Worm (Caenorhabditis elegans) whole organism, L1 larva: ENCODE data around the gene clec-186.

Experiments
- C04F5.9 ChIP-seq: sonication (generic microtip); optimal IDR thresholded peaks from 2 replicates; lab custom pipeline; 2016; ENCODE audit warnings: missing genetic modification characterization, missing compliant biosample characterization
- C34B4.2 ChIP-seq: sonication (generic microtip); optimal IDR thresholded peaks from 2 replicates; lab custom pipeline; 2017; ENCODE audit warnings: mild to moderate bottlenecking, missing genetic modification characterization, missing compliant biosample characterization
- aha-1 ChIP-seq: fragments of 150-350 bp; optimal IDR thresholded peaks from 2 replicates; lab custom pipeline; 2014; ENCODE audit warnings: missing biosample characterization, missing genetic modification characterization
- blmp-1 ChIP-seq: fragments of 150-350 bp; optimal IDR thresholded peaks from 2 replicates; lab custom pipeline; 2014; ENCODE audit warnings: missing biosample characterization, missing genetic modification characterization
- ceh-63 ChIP-seq: fragments of 200-800 bp; sonication (Bioruptor generic); optimal IDR thresholded peaks from 2 replicates; lab custom pipeline; 2018; ENCODE audit warnings: mild to moderate bottlenecking, missing genetic modification characterization, missing compliant biosample characterization
- ceh-8 ChIP-seq: fragments of 200-800 bp; sonication (Bioruptor generic); optimal IDR thresholded peaks from 2 replicates; lab custom pipeline; 2018; ENCODE audit warnings: mild to moderate bottlenecking, missing genetic modification characterization, moderate library complexity, missing compliant biosample characterization
- ceh-82 ChIP-seq, 3 experiments: fragments of 150-350 bp in 1 of 3; sonication (generic microtip) in 2 of 3; optimal IDR thresholded peaks; 2 replicates each; lab custom pipeline; 2014 to 2017; ENCODE audit warnings: missing biosample characterization in 3 of 3, missing genetic modification characterization in 3 of 3
- ceh-90 ChIP-seq: sonication (generic microtip); optimal IDR thresholded peaks from 2 replicates; lab custom pipeline; 2016; ENCODE audit warnings: missing genetic modification characterization, missing compliant biosample characterization
- egl-13 ChIP-seq: sonication (generic microtip); optimal IDR thresholded peaks from 2 replicates; lab custom pipeline; 2016; ENCODE audit warnings: missing genotype, missing genetic modification reagents, missing genetic modification characterization, missing compliant biosample characterization
- elt-2 ChIP-seq: sonication (generic microtip); optimal IDR thresholded peaks from 2 replicates; lab custom pipeline; 2016; ENCODE audit warnings: missing genetic modification characterization, mild to moderate bottlenecking, inconsistent platforms, missing compliant biosample characterization, missing genetic modification reagents
- fkh-10 ChIP-seq: sonication (generic microtip); optimal IDR thresholded peaks from 2 replicates; lab custom pipeline; 2017; ENCODE audit warnings: missing biosample characterization, missing genetic modification reagents, missing genetic modification characterization
- fkh-4 ChIP-seq: sonication (generic microtip); optimal IDR thresholded peaks from 2 replicates; lab custom pipeline; 2016; ENCODE audit warnings: missing compliant biosample characterization, missing genetic modification characterization, borderline replicate concordance
- fkh-8 ChIP-seq: sonication (generic microtip); optimal IDR thresholded peaks from 2 replicates; lab custom pipeline; 2016; ENCODE audit warnings: mild to moderate bottlenecking, missing genetic modification characterization, missing compliant biosample characterization
- hlh-17 ChIP-seq: fragments of 200-800 bp; sonication (Bioruptor generic); optimal IDR thresholded peaks from 2 replicates; lab custom pipeline; 2018; ENCODE audit warnings: missing genetic modification characterization, mild to moderate bottlenecking, missing compliant biosample characterization, moderate library complexity, borderline replicate concordance
- hlh-4 ChIP-seq: sonication (generic microtip); optimal IDR thresholded peaks from 2 replicates; lab custom pipeline; 2016; ENCODE audit warnings: mild to moderate bottlenecking, missing genetic modification characterization, missing compliant biosample characterization
- irx-1 ChIP-seq: sonication (generic microtip); optimal IDR thresholded peaks from 2 replicates; lab custom pipeline; 2016; ENCODE audit warnings: missing genetic modification characterization, missing compliant biosample characterization
- isw-1 ChIP-seq: fragments of 200-800 bp; sonication (Bioruptor generic); IDR thresholded peaks from 2 replicates; pipeline ENCODE4 v1.3.6; 2022; ENCODE audit warnings: missing genetic modification characterization, missing compliant biosample characterization
- lin-14 ChIP-seq: fragments of 200-800 bp; sonication (Bioruptor generic); optimal IDR thresholded peaks from 2 replicates; lab custom pipeline; 2018; ENCODE audit warnings: mild to moderate bottlenecking, missing genetic modification characterization, moderate library complexity, missing compliant biosample characterization
- lin-35 ChIP-seq, 2 experiments: fragments of 150-350 bp; optimal IDR thresholded peaks; 2 replicates each; lab custom pipeline; 2014; ENCODE audit warnings: missing biosample characterization in 2 of 2, missing genetic modification characterization in 2 of 2, missing genetic modification reagents in 2 of 2
- lir-3 ChIP-seq: sonication (generic microtip); optimal IDR thresholded peaks from 2 replicates; lab custom pipeline; 2016; ENCODE audit warnings: mild to moderate bottlenecking, missing genetic modification characterization, moderate library complexity, missing compliant biosample characterization; ENCODE audit not compliant: poor library complexity
- nhr-11 ChIP-seq: fragments of 150-350 bp; optimal IDR thresholded peaks from 2 replicates; lab custom pipeline; 2014; ENCODE audit warnings: missing biosample characterization, missing genetic modification characterization
- nhr-20 ChIP-seq: sonication (generic microtip); optimal IDR thresholded peaks from 2 replicates; lab custom pipeline; 2016; ENCODE audit warnings: mild to moderate bottlenecking, missing genetic modification characterization, missing compliant biosample characterization
- nhr-237 ChIP-seq: fragments of 150-350 bp; optimal IDR thresholded peaks from 2 replicates; lab custom pipeline; 2014; ENCODE audit warnings: missing biosample characterization, missing genetic modification characterization
- nhr-28 ChIP-seq: fragments of 150-350 bp; optimal IDR thresholded peaks from 2 replicates; lab custom pipeline; 2014; ENCODE audit warnings: missing biosample characterization, missing genetic modification characterization
- nhr-71 ChIP-seq: sonication (generic microtip); optimal IDR thresholded peaks from 2 replicates; lab custom pipeline; 2016; ENCODE audit warnings: mild to moderate bottlenecking, missing genetic modification characterization, moderate library complexity, missing compliant biosample characterization
- nhr-77 ChIP-seq: fragments of 150-350 bp; optimal IDR thresholded peaks from 2 replicates; lab custom pipeline; 2014; ENCODE audit warnings: missing biosample characterization, missing genetic modification characterization
- nhr-84 ChIP-seq: sonication (generic microtip); optimal IDR thresholded peaks from 2 replicates; lab custom pipeline; 2017; ENCODE audit warnings: missing biosample characterization, missing genetic modification characterization
- nhr-85 ChIP-seq: sonication (generic microtip); peaks from one replicate; lab custom pipeline; 2016; ENCODE audit warnings: missing genetic modification characterization, inconsistent platforms, missing compliant biosample characterization
- nhr-90 ChIP-seq: sonication (generic microtip); optimal IDR thresholded peaks from 2 replicates; lab custom pipeline; 2016; ENCODE audit warnings: mild to moderate bottlenecking, missing genetic modification characterization, missing compliant biosample characterization; ENCODE audit not compliant: poor library complexity
- pax-3 ChIP-seq: fragments of 200-800 bp; sonication (Bioruptor generic); optimal IDR thresholded peaks from 2 replicates; lab custom pipeline; 2018; ENCODE audit warnings: mild to moderate bottlenecking, missing genetic modification characterization, moderate library complexity, missing compliant biosample characterization
- pqm-1 ChIP-seq: sonication (generic microtip); optimal IDR thresholded peaks from 3 replicates; lab custom pipeline; 2017; ENCODE audit warnings: missing biosample characterization, missing genetic modification characterization
- sox-4 ChIP-seq: sonication (generic microtip); optimal IDR thresholded peaks from 2 replicates; lab custom pipeline; 2016; ENCODE audit warnings: missing genetic modification characterization, missing compliant biosample characterization
- sup-37 ChIP-seq: fragments of 200-800 bp; sonication (Bioruptor generic); optimal IDR thresholded peaks from 2 replicates; lab custom pipeline; 2018; ENCODE audit warnings: mild to moderate bottlenecking, missing genetic modification characterization, missing compliant biosample characterization
- tbx-2 ChIP-seq: sonication (generic microtip); optimal IDR thresholded peaks from 2 replicates; lab custom pipeline; 2016; ENCODE audit warnings: missing genetic modification characterization, missing compliant biosample characterization
- tlp-1 ChIP-seq: fragments of 150-350 bp; optimal IDR thresholded peaks from 2 replicates; lab custom pipeline; 2014; ENCODE audit warnings: missing biosample characterization, missing genetic modification characterization
- unc-86 ChIP-seq: sonication (generic microtip); optimal IDR thresholded peaks from 2 replicates; lab custom pipeline; 2016; ENCODE audit warnings: missing genetic modification characterization, missing compliant biosample characterization
- unc-98 ChIP-seq: fragments of 200-800 bp; sonication (Bioruptor generic); IDR thresholded peaks from 2 replicates; pipeline ENCODE4 v1.3.6; 2022; ENCODE audit warnings: missing genetic modification characterization, missing compliant biosample characterization
- vab-15 ChIP-seq: sonication (generic microtip); optimal IDR thresholded peaks from 2 replicates; lab custom pipeline; 2017; ENCODE audit warnings: missing genotype, mild to moderate bottlenecking, missing genetic modification characterization, missing compliant biosample characterization
- xbp-1 ChIP-seq: sonication (generic microtip); optimal IDR thresholded peaks from 2 replicates; lab custom pipeline; 2016; ENCODE audit warnings: missing genetic modification characterization, missing compliant biosample characterization
- zag-1 ChIP-seq: fragments of 150-350 bp; optimal IDR thresholded peaks from 2 replicates; lab custom pipeline; 2014; ENCODE audit warnings: missing biosample characterization, missing genetic modification characterization
- ztf-4 ChIP-seq: fragments of 150-350 bp; optimal IDR thresholded peaks from 2 replicates; lab custom pipeline; 2014; ENCODE audit warnings: missing biosample characterization, missing genetic modification characterization

The clec-186 gene

DNA sequence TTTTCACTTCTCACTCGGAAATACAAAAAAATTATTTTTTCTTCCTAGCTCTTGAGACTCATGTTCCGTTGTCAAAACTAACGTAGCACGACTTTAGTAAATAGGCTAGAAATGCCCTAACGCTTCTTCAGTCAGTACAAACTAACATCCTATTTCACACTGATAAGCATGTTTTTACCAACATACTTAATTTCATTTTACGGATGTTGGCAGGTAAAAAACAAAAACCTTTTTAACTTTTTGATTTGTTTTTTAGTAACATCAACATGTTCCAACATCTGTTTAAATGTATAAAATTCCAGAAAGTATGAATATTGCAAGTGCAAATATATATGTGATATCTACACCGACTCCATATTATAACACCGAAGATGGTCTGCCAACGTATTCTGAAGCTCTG lies 34.4 kb downstream of the clec-186 start, which contains the start of gene K08D8.10:
Gene K08D8.10 (plus strand): TSS at position 301 of the 400 bp plus-strand sequence.
- no peak for TF ChIP-seq aha-1 (tag; lab: Kevin White, UChicago)
- no peak for TF ChIP-seq ztf-4 (tag; lab: Kevin White, UChicago)
- no peak for TF ChIP-seq xbp-1 (tag; lab: Kevin White, UChicago)
- TF ChIP-seq C34B4.2 (tag; lab: Kevin White, UChicago), result no peak
- TF ChIP-seq unc-86, result no peak
- TF ChIP-seq nhr-84, result no peak
- no peak for TF ChIP-seq fkh-8 (tag; lab: Kevin White, UChicago)
- no peak for TF ChIP-seq isw-1 (GFP tag; lab: Robert Waterston, UW)
- no peak for TF ChIP-seq ceh-63 (GFP tag; lab: Kevin White, UChicago)
- TF ChIP-seq unc-98 (GFP tag; lab: Robert Waterston, UW), result no peak

DNA sequence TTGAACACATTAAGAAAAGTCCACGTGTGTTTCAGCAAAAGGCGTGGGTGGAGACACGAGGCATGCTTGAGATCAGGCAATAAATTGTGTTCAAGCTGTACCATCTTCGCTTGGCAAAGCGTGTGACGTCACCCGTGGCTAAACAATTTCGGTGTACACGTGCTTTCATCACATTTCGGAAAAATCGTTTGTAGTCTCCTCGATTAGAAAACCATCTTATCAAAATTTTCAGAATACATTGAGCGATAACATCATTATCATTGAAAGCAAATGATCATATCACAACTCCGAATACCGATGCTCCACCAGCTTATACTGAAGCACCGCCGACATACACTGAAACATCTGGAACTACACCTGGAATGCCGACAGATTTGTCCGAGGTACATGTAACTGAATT lies 35.7 kb downstream of the clec-186 start:
- TF ChIP-seq elt-2 (peak; percentile 83), ceh-90 (tag; lab: Kevin White, UChicago) (no peak), lin-35 (GFP tag; optimal IDR thresholded peaks at IDR 0.05; lab: Kevin White, UChicago) (peak in 1 of 2 experiments; percentile 15)
- TF ChIP-seq, all 84 proteins: peak for 2

ce11 chrIV:12902430-12903110 lies 36.7 kb downstream of the clec-186 start, which contains the start of gene K08D8.2:
Gene K08D8.2 (plus strand): TSS chrIV:12903060.
- TF ChIP-seq fkh-4 (tag; lab: Kevin White, UChicago), result no peak
- TF ChIP-seq elt-2, result peak; percentile 49

DNA sequence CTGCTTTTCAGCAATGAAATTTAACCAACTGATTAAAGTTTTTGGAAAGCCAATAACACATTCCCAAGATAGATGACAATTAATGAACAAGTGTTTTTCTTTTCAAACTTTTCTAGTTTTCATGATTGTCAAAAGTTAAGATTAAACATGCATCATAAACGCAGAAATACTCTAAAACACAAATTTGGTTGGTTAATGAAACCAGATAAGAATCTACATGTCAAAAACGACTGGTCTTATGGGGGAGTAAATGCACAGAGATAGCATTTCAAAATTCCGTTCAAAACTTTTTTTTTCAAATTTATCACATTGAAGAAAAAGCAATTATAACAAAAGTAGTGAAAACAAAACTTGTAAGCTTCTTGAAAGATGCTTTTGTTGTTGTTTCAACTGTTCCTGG lies 37.8 kb downstream of the clec-186 start:
- TF ChIP-seq hlh-4 (tag; lab: Kevin White, UChicago), result no peak
- TF ChIP-seq unc-98 (GFP tag; lab: Robert Waterston, UW), result no peak
- no peak for TF ChIP-seq lin-14 (GFP tag; lab: Kevin White, UChicago)
- no peak for TF ChIP-seq nhr-11 (tag; lab: Kevin White, UChicago)
- no peak for TF ChIP-seq ceh-8 (GFP tag; lab: Kevin White, UChicago)
- no peak for TF ChIP-seq C04F5.9 (tag; lab: Kevin White, UChicago)
- no peak for TF ChIP-seq tlp-1
- TF ChIP-seq pax-3 (tag; lab: Kevin White, UChicago), result no peak
- no peak for TF ChIP-seq ceh-82 (tag; optimal IDR thresholded peaks at IDR 0.05; lab: Kevin White, UChicago)
- TF ChIP-seq egl-13 (tag; lab: Kevin White, UChicago), result no peak
- no peak for TF ChIP-seq blmp-1 (tag; lab: Kevin White, UChicago)
- no peak for TF ChIP-seq sup-37 (GFP tag; lab: Kevin White, UChicago)
- TF ChIP-seq, all 84 proteins: peak for 0

ce11 chrIV:12906529-12906928 lies 40.6 kb downstream of the clec-186 start, which contains the start of gene K08D8.3:
Gene K08D8.3 (minus strand): TSS chrIV:12906659.
- TF ChIP-seq sox-4 (tag; lab: Kevin White, UChicago) (no peak), tbx-2 (tag; lab: Kevin White, UChicago) (no peak), sup-37 (GFP tag; lab: Kevin White, UChicago) (no peak), fkh-4 (tag; lab: Kevin White, UChicago) (no peak), ceh-8 (GFP tag; lab: Kevin White, UChicago) (no peak), fkh-10 (no peak), elt-2 (peak; percentile 86), nhr-71 (tag; lab: Kevin White, UChicago) (no peak), nhr-28 (no peak), lir-3 (no peak), nhr-77 (tag; lab: Kevin White, UChicago) (no peak), nhr-85 (tag; lab: Kevin White, UChicago) (no peak), vab-15 (tag; lab: Kevin White, UChicago) (no peak), nhr-90 (tag; lab: Kevin White, UChicago) (no peak), pqm-1 (tag; lab: Kevin White, UChicago) (no peak), irx-1 (no peak), lin-35 (GFP tag; optimal IDR thresholded peaks at IDR 0.05; lab: Kevin White, UChicago) (peak in 1 of 2 experiments; percentile 16), hlh-17 (no peak), zag-1 (tag; lab: Kevin White, UChicago) (no peak), nhr-237 (tag; lab: Kevin White, UChicago) (no peak), C34B4.2 (tag; lab: Kevin White, UChicago) (no peak), unc-86 (no peak), nhr-20 (tag; lab: Kevin White, UChicago) (peak; percentile 11)
